Fruit fly (Drosophila melanogaster): ENCODE data around the gene Tango5.
A peak's percentile ranks its signal among the peaks of the same experiment; 100 is the strongest.

The Tango5 gene

DNA sequence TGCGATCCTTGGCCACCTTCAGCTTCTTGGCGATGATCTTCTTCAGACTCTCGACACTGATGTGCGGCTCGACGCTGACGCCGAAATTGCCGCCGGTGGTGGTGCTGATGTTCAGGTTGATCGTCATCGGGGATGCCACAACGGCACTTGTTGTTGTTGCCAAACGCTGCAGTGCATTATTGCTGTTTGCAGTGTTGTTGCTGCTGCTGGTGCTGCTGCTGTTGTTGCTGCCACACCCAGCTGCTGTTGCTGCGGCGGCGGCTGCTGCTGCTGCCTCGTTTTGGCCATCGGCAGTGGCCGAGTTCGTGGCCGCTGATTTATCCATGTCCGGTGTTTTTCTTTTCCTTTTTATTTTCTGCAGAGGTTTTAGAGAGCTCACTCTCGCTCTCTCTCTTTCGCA, 20.4 kb downstream of the Tango5 start:
- TF ChIP-seq h (optimal IDR thresholded peaks at IDR 0.05): no peak
- TF ChIP-seq Sin3A (optimal IDR thresholded peaks at IDR 0.05): no peak

DNA sequence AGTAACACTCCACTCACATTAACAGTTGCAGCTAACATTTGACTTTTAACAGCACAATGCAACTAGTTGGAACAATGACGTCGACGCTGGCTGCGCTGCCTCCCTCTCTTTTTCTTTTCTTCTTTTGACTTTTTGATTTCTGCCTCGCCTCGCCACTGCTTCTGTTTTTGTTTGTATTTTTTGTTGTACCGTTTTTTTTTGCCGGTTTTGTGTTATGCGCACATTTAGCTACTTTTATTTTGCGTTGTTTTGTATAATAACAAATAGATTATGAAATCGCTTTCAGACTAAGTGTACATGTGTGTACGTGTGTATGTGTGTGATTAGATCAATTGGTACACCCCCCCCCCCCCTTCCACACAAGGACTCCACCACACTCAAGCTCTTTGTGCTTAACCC, 21.6 kb downstream of the Tango5 start:
- TF ChIP-seq ttk (optimal IDR thresholded peaks at IDR 0.05): no peak
- TF ChIP-seq h (optimal IDR thresholded peaks at IDR 0.05): no peak
- TF ChIP-seq Myc (optimal IDR thresholded peaks at IDR 0.05): no peak
- no peak for TF ChIP-seq psq (optimal IDR thresholded peaks at IDR 0.05)
- no peak for TF ChIP-seq insv (optimal IDR thresholded peaks at IDR 0.05)
- no peak for TF ChIP-seq Sin3A (optimal IDR thresholded peaks at IDR 0.05)

DNA sequence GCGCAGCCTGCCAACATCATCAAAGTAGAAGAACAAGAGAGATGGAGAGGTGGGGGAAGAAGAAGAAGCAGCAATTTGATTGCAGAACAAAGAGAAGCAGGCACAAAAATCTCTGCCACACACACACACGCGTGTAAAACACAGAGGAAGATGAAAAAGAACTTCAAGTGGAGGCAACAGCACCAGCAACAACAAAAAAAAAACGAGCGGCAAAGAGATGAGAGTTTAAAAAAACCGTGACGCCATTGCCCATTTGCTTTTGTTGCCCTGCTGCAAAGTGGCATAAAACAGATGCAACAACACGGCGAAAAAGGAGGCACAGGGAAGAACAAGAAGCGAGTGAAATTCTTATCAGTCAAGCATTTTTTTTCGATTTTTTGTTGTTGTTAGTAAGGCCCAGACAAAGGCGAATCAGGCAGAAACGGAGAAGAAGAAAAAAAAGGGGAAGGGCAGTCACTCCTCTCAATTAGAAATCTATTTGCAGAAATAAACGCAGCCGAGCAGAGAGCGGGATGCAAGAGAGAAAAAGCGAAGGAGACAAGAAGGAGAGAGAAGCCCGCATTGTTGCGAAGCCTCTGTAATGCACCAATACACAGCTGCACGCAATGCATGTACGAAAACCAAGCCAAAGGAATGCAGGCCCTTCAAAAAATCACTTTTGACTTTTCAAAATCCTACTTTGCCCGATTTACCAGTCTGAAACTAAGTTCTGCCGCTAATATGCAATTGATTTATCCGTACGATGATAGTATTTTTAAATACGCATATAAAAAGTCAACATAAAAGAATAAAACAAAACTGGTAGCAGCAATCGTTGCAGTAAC, 22.2 kb downstream of the Tango5 start:
- TF ChIP-seq h (optimal IDR thresholded peaks at IDR 0.05) (no peak), psq (optimal IDR thresholded peaks at IDR 0.05) (peak; percentile 9), Sin3A (optimal IDR thresholded peaks at IDR 0.05) (no peak)

DNA sequence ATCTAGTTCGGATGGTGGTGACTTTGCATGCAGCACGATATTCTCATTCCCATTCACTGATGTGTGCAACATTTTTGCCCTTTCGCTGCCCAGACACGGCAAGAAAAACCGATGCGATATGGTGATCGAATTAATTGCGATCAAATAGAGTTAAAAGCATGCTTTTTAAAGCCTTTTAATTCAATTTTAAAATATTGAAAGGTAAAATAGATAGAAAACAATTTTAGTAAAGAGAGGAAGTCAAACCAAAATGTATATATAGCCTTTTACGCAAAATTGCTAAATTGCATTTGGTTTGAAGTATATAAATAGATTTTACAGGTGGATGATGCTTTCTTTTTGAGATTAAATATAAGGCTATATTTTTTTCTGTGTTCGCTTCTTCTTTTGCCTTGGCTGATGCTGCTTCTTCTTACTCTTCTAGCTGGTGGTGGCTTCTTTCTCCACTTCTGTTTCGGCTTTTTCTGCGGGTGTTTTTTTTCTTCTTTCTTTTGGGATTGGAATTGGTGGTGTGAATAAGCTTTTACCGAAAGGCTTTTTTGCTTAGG, 23.2 kb downstream of the Tango5 start:
- TF ChIP-seq Sin3A (optimal IDR thresholded peaks at IDR 0.05) (no peak), psq (optimal IDR thresholded peaks at IDR 0.05) (no peak), ttk (optimal IDR thresholded peaks at IDR 0.05) (no peak)

DNA sequence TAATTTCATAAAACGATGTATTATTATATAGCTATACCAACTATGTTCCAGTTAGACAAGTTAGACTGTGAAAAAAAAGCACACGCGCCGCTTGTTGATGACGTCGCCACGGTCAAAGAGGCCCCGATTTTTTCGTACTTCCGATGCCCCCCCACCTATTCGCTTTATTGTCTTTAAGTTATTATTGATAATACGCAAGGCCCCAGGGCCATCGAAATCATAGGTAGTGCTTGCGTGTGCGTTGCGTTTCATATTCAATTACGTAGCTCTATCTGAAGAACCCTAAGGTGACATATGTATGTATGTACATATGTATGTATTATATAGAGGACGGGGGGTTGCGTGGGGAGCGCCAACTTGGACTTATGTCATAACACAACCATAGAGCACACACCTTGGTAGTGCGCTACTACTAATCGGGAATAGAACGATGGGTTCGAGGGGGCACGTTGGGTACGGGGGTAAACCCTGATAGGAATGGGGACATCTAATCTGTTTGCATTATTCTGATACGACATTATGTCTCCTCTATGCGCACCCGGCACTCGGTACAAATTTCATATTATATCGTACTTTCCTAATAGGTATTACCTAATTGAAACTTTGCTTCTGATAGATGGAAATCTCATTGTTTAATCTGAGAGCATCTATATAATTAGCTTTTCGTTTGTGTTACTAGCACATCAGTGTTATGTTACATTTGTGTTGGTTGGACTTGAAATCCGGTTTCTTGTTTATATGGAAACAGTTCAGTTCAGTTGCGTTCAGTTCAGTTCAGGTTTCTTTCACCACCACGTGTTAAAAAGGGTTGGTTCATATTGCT, 24.4 kb downstream of the Tango5 start:
- TF ChIP-seq Myc (optimal IDR thresholded peaks at IDR 0.05) (no peak), insv (optimal IDR thresholded peaks at IDR 0.05) (no peak), Sin3A (optimal IDR thresholded peaks at IDR 0.05) (no peak), h (optimal IDR thresholded peaks at IDR 0.05) (no peak), ttk (optimal IDR thresholded peaks at IDR 0.05) (no peak), psq (optimal IDR thresholded peaks at IDR 0.05) (no peak)

DNA sequence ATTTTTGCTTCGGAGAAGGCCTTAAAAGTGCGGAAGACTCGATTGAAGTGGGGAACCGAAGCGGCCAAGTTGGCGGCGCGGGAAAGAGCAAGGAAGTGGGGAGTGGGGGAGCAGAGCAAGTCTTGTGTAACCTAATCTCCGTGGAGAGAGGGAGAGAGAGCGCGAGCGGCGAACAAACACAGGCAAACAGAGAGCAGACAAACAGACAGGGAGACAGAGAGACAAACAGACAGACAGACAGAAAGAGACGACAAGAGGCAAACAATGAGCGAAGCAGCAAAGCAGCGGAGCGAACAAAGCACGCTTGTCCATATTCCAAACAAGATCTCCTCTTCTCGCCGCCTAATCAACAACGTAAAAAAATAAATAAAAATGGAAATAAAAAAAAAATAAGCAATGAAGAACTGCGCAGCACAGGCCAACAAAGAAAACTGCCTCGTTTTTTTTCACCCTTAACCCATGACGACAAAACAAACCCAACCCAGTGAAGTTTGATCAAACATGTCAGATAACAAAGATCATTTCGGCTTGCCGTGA, 25.3 kb downstream of the Tango5 start:
- TF ChIP-seq psq (optimal IDR thresholded peaks at IDR 0.05): no peak
- no peak for TF ChIP-seq Myc (optimal IDR thresholded peaks at IDR 0.05)
- TF ChIP-seq Sin3A (optimal IDR thresholded peaks at IDR 0.05): no peak
- no peak for TF ChIP-seq h (optimal IDR thresholded peaks at IDR 0.05)
- no peak for TF ChIP-seq ttk (optimal IDR thresholded peaks at IDR 0.05)
- TF ChIP-seq insv (optimal IDR thresholded peaks at IDR 0.05): no peak

DNA sequence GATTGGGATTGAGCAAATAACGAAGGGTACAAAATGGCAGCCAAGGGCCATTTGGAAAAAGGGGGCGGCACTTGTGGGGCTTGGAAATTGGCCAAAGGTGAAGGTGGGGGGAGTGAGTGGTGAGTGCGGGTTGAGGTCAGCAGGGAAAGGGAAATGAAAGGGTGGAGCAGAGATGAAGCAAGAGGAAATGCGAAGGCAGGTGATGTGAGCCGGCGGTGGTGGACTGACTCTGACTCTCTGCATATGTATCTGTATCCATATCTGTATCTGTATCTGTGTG, 26.1 kb downstream of the Tango5 start:
- TF ChIP-seq Myc (optimal IDR thresholded peaks at IDR 0.05): no peak

DNA sequence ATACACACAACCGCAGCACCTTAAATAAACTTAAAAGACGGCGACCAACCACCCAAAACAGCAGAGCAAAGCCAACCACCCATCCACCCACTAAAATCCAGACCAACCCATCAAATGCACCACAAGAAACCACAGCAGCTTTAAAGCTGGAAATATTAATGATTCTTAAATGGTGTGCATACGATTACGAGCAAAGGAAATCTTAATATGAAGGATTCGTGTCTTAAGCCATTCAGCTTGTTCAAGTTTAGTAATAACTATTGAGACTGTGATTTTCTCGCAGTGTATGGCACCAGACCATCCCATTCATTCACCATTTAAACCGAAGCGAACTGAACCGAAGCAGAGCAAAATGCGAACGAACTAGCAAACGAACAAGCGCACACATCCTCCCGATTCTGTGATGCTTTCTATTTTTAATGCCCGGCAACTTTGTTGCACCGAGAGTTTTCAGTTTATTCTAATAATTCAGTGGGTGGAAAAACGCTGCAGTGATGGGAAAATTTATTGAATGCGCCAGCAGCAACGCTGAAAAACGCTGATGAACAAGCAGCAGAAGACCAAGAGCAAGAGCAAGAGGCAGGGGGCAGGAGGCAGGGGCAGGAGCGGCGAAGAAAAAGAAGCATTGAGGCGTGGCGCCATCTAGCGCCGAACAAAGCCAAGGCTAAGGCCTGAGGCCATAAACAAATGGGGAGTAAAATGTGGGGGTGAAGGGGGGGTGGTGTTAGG, 26.6 kb downstream of the Tango5 start:
- TF ChIP-seq Myc (optimal IDR thresholded peaks at IDR 0.05) (no peak), h (optimal IDR thresholded peaks at IDR 0.05) (no peak), insv (optimal IDR thresholded peaks at IDR 0.05) (no peak), Sin3A (optimal IDR thresholded peaks at IDR 0.05) (no peak), psq (optimal IDR thresholded peaks at IDR 0.05) (no peak), ttk (optimal IDR thresholded peaks at IDR 0.05) (no peak)

DNA sequence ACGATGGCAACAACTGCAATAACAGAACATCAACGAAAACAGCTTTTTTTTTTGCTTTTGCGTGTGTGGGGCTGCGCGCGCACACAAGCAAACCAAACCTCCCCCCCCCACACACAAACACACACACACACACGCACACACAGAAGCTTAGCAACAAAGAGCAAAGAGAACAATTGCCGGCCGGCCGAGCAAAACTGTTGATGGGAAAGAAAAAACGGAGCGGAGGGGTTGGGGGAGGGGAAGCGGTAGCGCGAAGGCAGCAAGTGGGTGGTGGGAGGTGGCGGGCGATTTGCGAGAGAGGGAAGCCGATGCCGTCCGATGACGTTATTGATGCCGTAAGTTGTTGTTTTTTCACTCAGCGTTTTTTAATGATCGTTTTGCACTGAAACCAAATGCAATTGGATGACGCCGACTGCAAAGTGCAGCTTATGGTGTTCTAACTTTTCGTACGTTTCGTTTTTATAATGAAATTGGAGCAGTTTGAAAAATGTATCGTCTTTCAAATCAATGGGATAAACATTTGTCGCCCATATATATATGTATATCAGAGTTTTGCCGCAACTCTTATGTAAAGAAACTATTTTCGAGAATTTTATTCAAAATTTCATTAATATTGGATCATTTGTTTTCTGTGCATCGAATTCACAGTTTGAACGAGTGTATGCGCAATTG, 28.4 kb downstream of the Tango5 start:
- no peak for TF ChIP-seq ttk (optimal IDR thresholded peaks at IDR 0.05)
- TF ChIP-seq h (optimal IDR thresholded peaks at IDR 0.05): no peak
- no peak for TF ChIP-seq Myc (optimal IDR thresholded peaks at IDR 0.05)
- TF ChIP-seq insv (optimal IDR thresholded peaks at IDR 0.05): no peak
- no peak for TF ChIP-seq Sin3A (optimal IDR thresholded peaks at IDR 0.05)
- TF ChIP-seq psq (optimal IDR thresholded peaks at IDR 0.05): no peak

DNA sequence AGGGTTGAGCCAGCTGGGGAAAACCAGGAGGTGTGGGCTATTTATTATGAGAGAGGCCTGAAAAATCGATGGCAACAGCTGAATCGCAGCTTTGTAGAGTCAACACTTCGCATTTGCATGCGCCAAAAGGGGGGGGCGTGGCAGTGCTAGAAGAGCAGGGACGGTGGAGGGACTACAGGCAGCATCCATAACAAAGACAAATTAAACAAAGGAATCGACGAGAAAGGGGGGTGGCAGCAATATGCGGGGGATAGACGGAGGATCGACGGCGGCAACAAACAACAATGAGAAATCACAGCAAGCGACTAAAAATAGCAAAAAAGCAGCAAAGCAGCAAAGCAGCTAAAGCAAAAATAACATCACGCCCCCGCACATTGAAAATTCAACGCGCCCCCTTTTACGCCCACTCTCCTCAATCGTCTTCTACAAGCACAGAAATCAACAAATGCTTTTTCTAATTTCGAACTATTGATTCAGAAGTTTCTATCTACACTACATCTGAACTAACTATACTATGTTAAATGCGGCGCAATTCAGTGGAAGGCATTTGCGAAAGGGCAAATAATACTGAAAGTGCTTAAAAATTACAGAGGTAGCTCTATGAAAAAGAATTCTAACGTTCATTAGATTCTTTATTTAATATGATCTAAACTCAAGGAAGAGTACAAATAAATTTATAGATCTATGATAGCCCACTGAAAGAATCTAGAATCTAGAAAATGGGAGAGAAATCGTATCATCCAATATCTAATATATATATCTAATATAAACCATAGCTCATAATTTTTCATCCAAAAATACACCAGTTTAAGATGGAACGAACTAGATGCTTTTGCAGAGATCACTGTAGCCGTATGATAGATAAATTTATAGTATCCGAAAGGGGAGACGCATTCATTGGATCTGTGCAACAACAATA, 29.2 kb downstream of the Tango5 start:
- TF ChIP-seq h (optimal IDR thresholded peaks at IDR 0.05): no peak
- TF ChIP-seq ttk (optimal IDR thresholded peaks at IDR 0.05): no peak
- TF ChIP-seq Sin3A (optimal IDR thresholded peaks at IDR 0.05): no peak
- no peak for TF ChIP-seq insv (optimal IDR thresholded peaks at IDR 0.05)
- TF ChIP-seq Myc (optimal IDR thresholded peaks at IDR 0.05): no peak
- TF ChIP-seq psq (optimal IDR thresholded peaks at IDR 0.05): no peak
